Fruit fly (Drosophila melanogaster) Kc167 (cell line): Measurements from ENCODE around the gene CG4907.

ENCODE experiments used
- Myc ChIP-seq: fragments of >200 bp; optimal IDR thresholded peaks from 2 replicates; lab custom pipeline; 2017; ENCODE audit warnings: missing external identifiers
- Sin3A ChIP-seq: fragments of >200 bp; optimal IDR thresholded peaks from 2 replicates; lab custom pipeline; 2018; ENCODE audit warnings: missing external identifiers
- h ChIP-seq: fragments of >200 bp; optimal IDR thresholded peaks from 3 replicates; lab custom pipeline; 2018; ENCODE audit warnings: missing external identifiers
- insv ChIP-seq: fragments of >200 bp; optimal IDR thresholded peaks from 3 replicates; lab custom pipeline; 2018; ENCODE audit warnings: missing external identifiers
- psq ChIP-seq: fragments of >200 bp; optimal IDR thresholded peaks from 2 replicates; lab custom pipeline; 2017; ENCODE audit warnings: missing external identifiers
- ttk ChIP-seq: sonication (Bioruptor generic); optimal IDR thresholded peaks from 2 replicates; lab custom pipeline; 2017; ENCODE audit warnings: missing external identifiers

The CG4907 gene

DNA sequence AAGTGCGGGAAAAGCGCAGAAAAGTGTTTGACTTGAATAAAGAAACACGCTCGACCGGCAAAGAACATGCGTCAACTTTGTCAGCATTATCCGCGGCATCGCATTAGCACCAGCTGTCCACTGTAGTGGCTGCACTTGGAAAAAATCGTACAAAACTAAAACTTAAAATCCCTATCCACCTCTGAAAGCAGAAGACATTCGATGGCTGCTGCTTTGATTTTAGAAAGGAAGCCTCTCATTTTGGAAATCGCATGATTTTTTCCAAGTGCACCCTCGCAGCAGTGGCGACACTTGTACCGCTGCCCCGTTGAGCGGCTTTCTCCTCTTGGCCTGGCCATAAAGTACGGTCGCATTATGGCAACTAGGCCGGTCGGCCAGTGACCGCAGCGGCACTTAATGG lies 46.3 kb downstream of the CG4907 start:
- TF ChIP-seq ttk (lab: Kevin White, UChicago) (no peak), Sin3A (lab: Kevin White, UChicago) (no peak), h (lab: Kevin White, UChicago) (no peak), Myc (no peak), insv (no peak), psq (no peak)

DNA sequence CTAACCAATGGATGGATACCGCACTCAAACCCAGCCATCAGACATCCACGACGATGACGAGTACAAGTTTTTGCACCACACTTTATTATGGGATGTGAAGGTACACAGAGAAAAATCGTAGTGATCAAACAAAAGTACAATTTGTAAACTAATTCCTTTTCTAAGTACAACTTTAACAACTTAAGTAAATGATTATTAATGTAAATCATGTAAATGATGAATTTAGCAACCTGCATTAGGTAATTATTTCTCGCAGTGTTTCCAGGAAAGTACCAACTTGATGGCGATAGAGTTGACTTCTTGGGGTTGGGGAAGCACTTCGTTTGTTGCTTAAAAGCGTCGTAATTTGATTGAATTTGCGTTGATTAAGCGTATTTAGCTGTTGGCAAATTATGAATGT lies 47.4 kb downstream of the CG4907 start:
- no peak for TF ChIP-seq Myc
- TF ChIP-seq ttk (lab: Kevin White, UChicago): no peak
- no peak for TF ChIP-seq psq
- TF ChIP-seq Sin3A (lab: Kevin White, UChicago): no peak
- no peak for TF ChIP-seq h (lab: Kevin White, UChicago)
- TF ChIP-seq insv: no peak
